Fruit fly (Drosophila melanogaster) whole organism, embryonic: ENCODE data around the gene brm.

Experiments used
- B-H1 ChIP-seq: fragments of 200-800 bp; sonication (Bioruptor generic); IDR thresholded peaks from 3 replicates; pipeline ENCODE4 v1.3.6; 2022; ENCODE audit warnings: missing biosample characterization, missing genetic modification characterization
- BtbVII ChIP-seq: fragments of 200-800 bp; sonication (Bioruptor generic); optimal IDR thresholded peaks from 3 replicates; lab custom pipeline; 2017; ENCODE audit warnings: missing biosample characterization, mild to moderate bottlenecking, missing genetic modification characterization
- CG10321 ChIP-seq: fragments of 200-800 bp; sonication (Bioruptor generic); IDR thresholded peaks from 2 replicates; pipeline ENCODE4 v1.3.6; 2022; ENCODE audit warnings: missing biosample characterization, missing genetic modification characterization
- CG10366 ChIP-seq: fragments of 200-800 bp; sonication (Bioruptor generic); IDR thresholded peaks from 2 replicates; pipeline ENCODE4 v1.3.6; 2022; ENCODE audit warnings: missing biosample characterization, missing genetic modification characterization
- CG10565 ChIP-seq: fragments of 200-800 bp; sonication (Bioruptor generic); optimal IDR thresholded peaks from 3 replicates; lab custom pipeline; 2016; ENCODE audit warnings: missing biosample characterization, mild to moderate bottlenecking, missing genetic modification characterization
- CG13287 ChIP-seq: fragments of 200-800 bp; sonication (Bioruptor generic); IDR thresholded peaks from 2 replicates; pipeline ENCODE4 v1.3.6; 2022; ENCODE audit warnings: missing biosample characterization, missing genetic modification characterization; ENCODE audit not compliant: partially characterized antibody
- CG14965 ChIP-seq: fragments of 200-800 bp; sonication (Bioruptor generic); optimal IDR thresholded peaks from 2 replicates; lab custom pipeline; 2016; ENCODE audit warnings: missing biosample characterization, missing genetic modification characterization, borderline replicate concordance
- CG15601 ChIP-seq: fragments of 200-800 bp; sonication (Bioruptor generic); optimal IDR thresholded peaks from 3 replicates; lab custom pipeline; 2019; ENCODE audit warnings: missing biosample characterization, mild to moderate bottlenecking, missing genetic modification characterization, moderate library complexity
- CG1647 ChIP-seq: fragments of 200-800 bp; sonication (Bioruptor generic); optimal IDR thresholded peaks from 3 replicates; lab custom pipeline; 2016; ENCODE audit warnings: missing biosample characterization, missing genetic modification characterization
- CG17328 ChIP-seq: fragments of 200-800 bp; sonication (Bioruptor generic); IDR thresholded peaks from 2 replicates; pipeline ENCODE4 v1.3.6; 2022; ENCODE audit warnings: missing biosample characterization, missing genetic modification characterization
- CG31365 ChIP-seq: fragments of 200-800 bp; sonication (Bioruptor generic); optimal IDR thresholded peaks from 2 replicates; lab custom pipeline; 2018; ENCODE audit warnings: missing biosample characterization, mild to moderate bottlenecking, missing genetic modification characterization
- CG3407 ChIP-seq: fragments of 200-800 bp; sonication (Bioruptor generic); optimal IDR thresholded peaks from 2 replicates; lab custom pipeline; 2018; ENCODE audit warnings: missing biosample characterization, mild to moderate bottlenecking, missing genetic modification characterization
- CG34224 ChIP-seq: fragments of 200-800 bp; sonication (Bioruptor generic); IDR thresholded peaks from 3 replicates; pipeline ENCODE4 v1.3.6; 2022; ENCODE audit warnings: missing biosample characterization, missing genetic modification characterization; ENCODE audit not compliant: partially characterized antibody
- CG5245 ChIP-seq: fragments of 200-800 bp; sonication (Bioruptor generic); optimal IDR thresholded peaks from 3 replicates; lab custom pipeline; 2016; ENCODE audit warnings: missing biosample characterization, missing genetic modification characterization
- CG6254 ChIP-seq: fragments of 200-800 bp; sonication (Bioruptor generic); optimal IDR thresholded peaks from 3 replicates; lab custom pipeline; 2017; ENCODE audit warnings: mild to moderate bottlenecking, missing biosample characterization, missing genetic modification reagents, missing genetic modification characterization
- CG6683 ChIP-seq: fragments of 200-800 bp; sonication (Bioruptor generic); optimal IDR thresholded peaks from 2 replicates; lab custom pipeline; 2017; ENCODE audit warnings: missing biosample characterization, mild to moderate bottlenecking, missing genetic modification characterization, missing genetic modification reagents
- CG6689 ChIP-seq: fragments of 200-800 bp; sonication (Bioruptor generic); IDR thresholded peaks from 2 replicates; pipeline ENCODE4 v1.3.6; 2022; ENCODE audit warnings: missing biosample characterization, missing genetic modification characterization
- CG7987 ChIP-seq: fragments of 200-800 bp; sonication (Bioruptor generic); optimal IDR thresholded peaks from 2 replicates; lab custom pipeline; 2018; ENCODE audit warnings: missing biosample characterization, mild to moderate bottlenecking, missing genetic modification characterization, moderate library complexity
- Dek ChIP-seq: fragments of 200-800 bp; sonication (Bioruptor generic); optimal IDR thresholded peaks from 3 replicates; lab custom pipeline; 2019; ENCODE audit warnings: missing biosample characterization, mild to moderate bottlenecking, missing genetic modification characterization, moderate library complexity
- Dll ChIP-seq: fragments of 200-800 bp; sonication (Bioruptor generic); IDR thresholded peaks from 4 replicates; pipeline ENCODE4 v1.3.6; 2022; ENCODE audit warnings: missing biosample characterization, missing genetic modification characterization; ENCODE audit not compliant: partially characterized antibody
- Doc3 ChIP-seq: fragments of 200-800 bp; sonication (Bioruptor generic); IDR thresholded peaks from 3 replicates; pipeline ENCODE4 v1.3.6; 2022; ENCODE audit warnings: missing biosample characterization, missing genetic modification characterization; ENCODE audit not compliant: partially characterized antibody
- Drgx ChIP-seq: fragments of 200-800 bp; sonication (Bioruptor generic); IDR thresholded peaks from 2 replicates; pipeline ENCODE4 v1.3.6; 2022; ENCODE audit warnings: missing biosample characterization, missing genetic modification characterization
- Fer2 ChIP-seq: fragments of 200-800 bp; sonication (Bioruptor generic); optimal IDR thresholded peaks from 2 replicates; lab custom pipeline; 2018; ENCODE audit warnings: missing biosample characterization, mild to moderate bottlenecking, missing genetic modification characterization, moderate library complexity
- Hr51 ChIP-seq, 2 experiments: fragments of 200-800 bp; sonication (Bioruptor generic); optimal IDR thresholded peaks; 2 replicates in 1 of 2; 3 replicates in 1 of 2; lab custom pipeline; 2016 to 2018; ENCODE audit warnings: missing biosample characterization in 2 of 2, missing genetic modification characterization in 2 of 2, mild to moderate bottlenecking in 1 of 2, moderate library complexity in 1 of 2
- MTF-1 ChIP-seq: fragments of 200-800 bp; sonication (Bioruptor generic); optimal IDR thresholded peaks from 2 replicates; lab custom pipeline; 2018; ENCODE audit warnings: missing biosample characterization, mild to moderate bottlenecking, missing genetic modification characterization, borderline replicate concordance
- NC2β ChIP-seq: fragments of 200-800 bp; sonication (Bioruptor generic); optimal IDR thresholded peaks from 2 replicates; lab custom pipeline; 2016; ENCODE audit warnings: missing biosample characterization, missing genetic modification characterization
- Nf-YC ChIP-seq: fragments of 200-800 bp; optimal IDR thresholded peaks from 3 replicates; lab custom pipeline; 2019; ENCODE audit warnings: missing biosample characterization, mild to moderate bottlenecking, missing genetic modification characterization, moderate library complexity
- Ptx1 ChIP-seq: fragments of 200-800 bp; sonication (Bioruptor generic); IDR thresholded peaks from 2 replicates; pipeline ENCODE4 v1.3.6; 2022; ENCODE audit warnings: missing biosample characterization, missing genetic modification characterization
- Side ChIP-seq: fragments of 200-800 bp; sonication (Bioruptor generic); optimal IDR thresholded peaks from 2 replicates; lab custom pipeline; 2016; ENCODE audit warnings: missing biosample characterization, missing genetic modification characterization
- Sry-β ChIP-seq: fragments of 200-800 bp; sonication (Bioruptor generic); optimal IDR thresholded peaks from 2 replicates; lab custom pipeline; 2018; ENCODE audit warnings: missing biosample characterization, mild to moderate bottlenecking, missing genetic modification characterization, moderate library complexity
- cas ChIP-seq: fragments of 200-800 bp; sonication (Bioruptor generic); IDR thresholded peaks from 2 replicates; pipeline ENCODE4 v1.3.6; 2022; ENCODE audit warnings: missing biosample characterization, missing genetic modification characterization
- cg ChIP-seq: fragments of 200-800 bp; sonication (Bioruptor generic); optimal IDR thresholded peaks from 3 replicates; lab custom pipeline; 2019; ENCODE audit warnings: missing biosample characterization, mild to moderate bottlenecking, missing genetic modification characterization, moderate library complexity
- chif ChIP-seq, 2 experiments: fragments of 200-800 bp; sonication (Bioruptor generic); optimal IDR thresholded peaks; 3 replicates each; lab custom pipeline; 2016; ENCODE audit warnings: missing biosample characterization in 2 of 2, missing genetic modification characterization in 2 of 2
- dpn ChIP-seq, 2 experiments: fragments of 200-800 bp; sonication (Bioruptor generic); optimal IDR thresholded peaks; 3 replicates each; lab custom pipeline; 2016; ENCODE audit warnings: missing biosample characterization in 2 of 2, missing genetic modification characterization in 2 of 2
- fd3F ChIP-seq: fragments of 200-800 bp; sonication (Bioruptor generic); optimal IDR thresholded peaks from 2 replicates; lab custom pipeline; 2018; ENCODE audit warnings: missing biosample characterization, mild to moderate bottlenecking, missing genetic modification characterization, moderate library complexity
- gcm ChIP-seq: fragments of 200-800 bp; sonication (Bioruptor generic); optimal IDR thresholded peaks from 2 replicates; lab custom pipeline; 2019; ENCODE audit warnings: missing biosample characterization, mild to moderate bottlenecking, missing genetic modification characterization, moderate library complexity
- gt ChIP-seq: fragments of 200-800 bp; sonication (Bioruptor generic); IDR thresholded peaks from 2 replicates; pipeline ENCODE4 v1.3.6; 2022; ENCODE audit warnings: missing biosample characterization, missing genetic modification characterization
- hth ChIP-seq: fragments of >200 bp; optimal IDR thresholded peaks from 2 replicates; lab custom pipeline; 2017; ENCODE audit warnings: inconsistent platforms
- ind ChIP-seq: fragments of 200-800 bp; sonication (Bioruptor generic); optimal IDR thresholded peaks from 3 replicates; lab custom pipeline; 2016; ENCODE audit warnings: missing biosample characterization, missing genetic modification characterization
- ken ChIP-seq: fragments of 200-800 bp; sonication (Bioruptor generic); IDR thresholded peaks from 3 replicates; pipeline ENCODE4 v1.3.6; 2022; ENCODE audit warnings: missing biosample characterization, missing genetic modification characterization
- mld ChIP-seq: fragments of 200-800 bp; sonication (Bioruptor generic); IDR thresholded peaks from 3 replicates; pipeline ENCODE4 v1.3.6; 2022; ENCODE audit warnings: missing biosample characterization, missing genetic modification characterization; ENCODE audit not compliant: partially characterized antibody
- p53 ChIP-seq: fragments of 200-800 bp; sonication (Bioruptor generic); optimal IDR thresholded peaks from 2 replicates; lab custom pipeline; 2016; ENCODE audit warnings: missing biosample characterization, missing genetic modification characterization
- ranshi ChIP-seq: fragments of 200-800 bp; sonication (Bioruptor generic); IDR thresholded peaks from 2 replicates; pipeline ENCODE4 v1.3.6; 2022; ENCODE audit warnings: missing biosample characterization, missing genetic modification characterization
- sc ChIP-seq, 3 experiments: fragments of >200 bp in 2 of 3; fragments of 200-800 bp in 1 of 3; sonication (Bioruptor generic) in 1 of 3; optimal IDR thresholded peaks; 2 replicates in 2 of 3; 3 replicates in 1 of 3; lab custom pipeline; 2017; ENCODE audit warnings: mild to moderate bottlenecking in 1 of 3, missing biosample characterization in 1 of 3, missing genetic modification characterization in 1 of 3, missing genetic modification reagents in 1 of 3
- sens-2 ChIP-seq: fragments of 200-800 bp; sonication (Bioruptor generic); IDR thresholded peaks from 2 replicates; pipeline ENCODE4 v1.3.6; 2022; ENCODE audit warnings: missing biosample characterization, missing genetic modification characterization
- sim ChIP-seq: fragments of 200-800 bp; sonication (Bioruptor generic); IDR thresholded peaks from 2 replicates; pipeline ENCODE4 v1.3.6; 2022; ENCODE audit warnings: missing biosample characterization, missing genetic modification characterization
- tgo ChIP-seq: fragments of 200-800 bp; sonication (Bioruptor generic); IDR thresholded peaks from 3 replicates; pipeline ENCODE4 v1.3.6; 2022; ENCODE audit warnings: missing biosample characterization, missing genetic modification characterization
- usp ChIP-seq: fragments of >200 bp; optimal IDR thresholded peaks from 2 replicates; lab custom pipeline; 2017; ENCODE audit warnings: missing biosample characterization, missing genetic modification characterization

brm gene

dm6 chr3L:16011319-16012210 is 28.9 kb upstream of the brm start, which contains the start of gene mib1 (continued):
- TF ChIP-seq mld (peak; percentile 80; the same call in 2 of the 3 replicates), CG31365 (peak; percentile 60), MTF-1 (GFP tag; lab: Kevin White, UChicago) (no peak), sens-2 (GFP tag; lab: Robert Waterston, UW) (no peak), Side (no peak), cg (peak; percentile 98), CG10565 (GFP tag; lab: Kevin White, UChicago) (no peak), gcm (GFP tag; lab: Kevin White, UChicago) (peak; percentile 28), CG5245 (GFP tag; lab: Kevin White, UChicago) (no peak), p53 (GFP tag; lab: Kevin White, UChicago) (no peak), CG7987 (peak; percentile 75), Fer2 (tag; lab: Kevin White, UChicago) (no peak), CG6254 (GFP tag; lab: Kevin White, UChicago) (no peak), NC2β (GFP tag; lab: Kevin White, UChicago) (no peak), CG6689 (GFP tag; lab: Robert Waterston, UW) (no peak), CG10321 (GFP tag; lab: Robert Waterston, UW) (no peak), Dek (peak; percentile 62), Ptx1 (peak; percentile 26; the same call in 1 of the 2 replicates), fd3F (GFP tag; lab: Kevin White, UChicago) (no peak), sim (GFP tag; lab: Robert Waterston, UW) (no peak), CG17328 (peak; percentile 56), CG10366 (GFP tag; lab: Robert Waterston, UW) (no peak), CG15601 (tag; lab: Kevin White, UChicago) (peak; percentile 66), B-H1 (GFP tag; lab: Robert Waterston, UW) (no peak; the same call in 2 of the 3 replicates), Sry-β (peak; percentile 58), Dll (GFP tag; lab: Robert Waterston, UW) (peak; percentile 84), tgo (GFP tag; lab: Robert Waterston, UW) (no peak), CG3407 (no peak), Doc3 (GFP tag; lab: Robert Waterston, UW) (peak; percentile 72), cas (GFP tag; lab: Robert Waterston, UW) (no peak), gt (GFP tag; lab: Robert Waterston, UW) (no peak), chif (GFP tag; optimal IDR thresholded peaks at IDR 0.05; lab: Kevin White, UChicago) (peak in 1 of 2 experiments; percentile 15), Nf-YC (tag; lab: Kevin White, UChicago) (peak; percentile 53), CG6683 (GFP tag; lab: Kevin White, UChicago) (no peak), Hr51 (GFP tag; optimal IDR thresholded peaks at IDR 0.05; lab: Kevin White, UChicago) (peak in 1 of 2 experiments; percentile 5), CG13287 (GFP tag; lab: Robert Waterston, UW) (peak; percentile 93), dpn (GFP tag; optimal IDR thresholded peaks at IDR 0.05; lab: Kevin White, UChicago) (peak in 1 of 2 experiments; percentile 32), CG14965 (no peak), CG34224 (peak; percentile 92), sc (optimal IDR thresholded peaks at IDR 0.05; lab: Kevin White, UChicago) (no peak), sc (GFP tag; optimal IDR thresholded peaks at IDR 0.05; lab: Kevin White, UChicago) (no peak), hth (lab: Kevin White, UChicago) (no peak), CG1647 (no peak), ranshi (GFP tag; lab: Robert Waterston, UW) (no peak; the same call in 1 of the 2 replicates), BtbVII (GFP tag; lab: Kevin White, UChicago) (no peak), ind (GFP tag; lab: Kevin White, UChicago) (no peak), Drgx (GFP tag; lab: Robert Waterston, UW) (no peak), usp (GFP tag; lab: Kevin White, UChicago) (no peak), ken (GFP tag; lab: Robert Waterston, UW) (peak; percentile 35; the same call in 2 of the 3 replicates)
